Worm (Caenorhabditis elegans) whole organism, L1 larva: ENCODE data around the gene str-253.

Experiments used
- C16A3.4 ChIP-seq: fragments of 150-350 bp; optimal IDR thresholded peaks from 2 replicates; lab custom pipeline; 2014; ENCODE audit warnings: missing biosample characterization, missing genetic modification characterization
- C34B4.2 ChIP-seq: sonication (generic microtip); optimal IDR thresholded peaks from 2 replicates; lab custom pipeline; 2017; ENCODE audit warnings: mild to moderate bottlenecking, missing genetic modification characterization, missing compliant biosample characterization
- aly-2 ChIP-seq: fragments of 150-350 bp; optimal IDR thresholded peaks from 2 replicates; lab custom pipeline; 2014; ENCODE audit warnings: missing biosample characterization, missing genetic modification characterization
- ama-1 ChIP-seq: fragments of 150-350 bp; optimal IDR thresholded peaks from 2 replicates; lab custom pipeline; 2014
- ceh-63 ChIP-seq: fragments of 200-800 bp; sonication (Bioruptor generic); optimal IDR thresholded peaks from 2 replicates; lab custom pipeline; 2018; ENCODE audit warnings: mild to moderate bottlenecking, missing genetic modification characterization, missing compliant biosample characterization
- ceh-8 ChIP-seq: fragments of 200-800 bp; sonication (Bioruptor generic); optimal IDR thresholded peaks from 2 replicates; lab custom pipeline; 2018; ENCODE audit warnings: mild to moderate bottlenecking, missing genetic modification characterization, moderate library complexity, missing compliant biosample characterization
- ceh-82 ChIP-seq, 3 experiments: fragments of 150-350 bp in 1 of 3; sonication (generic microtip) in 2 of 3; optimal IDR thresholded peaks; 2 replicates each; lab custom pipeline; 2014 to 2017; ENCODE audit warnings: missing biosample characterization in 3 of 3, missing genetic modification characterization in 3 of 3
- ceh-88 ChIP-seq: fragments of 200-800 bp; sonication (Bioruptor generic); IDR thresholded peaks from 2 replicates; pipeline ENCODE4 v1.3.6; 2022; ENCODE audit warnings: missing genetic modification characterization, missing compliant biosample characterization
- dsc-1 ChIP-seq: sonication (generic microtip); optimal IDR thresholded peaks from 2 replicates; lab custom pipeline; 2016; ENCODE audit warnings: mild to moderate bottlenecking, missing genetic modification characterization, missing compliant biosample characterization
- efl-1 ChIP-seq, 4 experiments: fragments of 150-350 bp; optimal IDR thresholded peaks in 3 of 4; peaks in 1 of 4; 1 replicate in 1 of 4; 2 replicates in 3 of 4; lab custom pipeline; 2014; ENCODE audit warnings: missing biosample characterization in 2 of 4, missing genetic modification characterization in 2 of 4, missing genetic modification reagents in 2 of 4
- efl-3 ChIP-seq: fragments of 200-800 bp; sonication (Bioruptor generic); optimal IDR thresholded peaks from 2 replicates; lab custom pipeline; 2018; ENCODE audit warnings: mild to moderate bottlenecking, missing genetic modification characterization, missing compliant biosample characterization
- egl-13 ChIP-seq: sonication (generic microtip); optimal IDR thresholded peaks from 2 replicates; lab custom pipeline; 2016; ENCODE audit warnings: missing genotype, missing genetic modification reagents, missing genetic modification characterization, missing compliant biosample characterization
- egl-27 ChIP-seq, 2 experiments: fragments of 150-350 bp in 1 of 2; sonication (generic microtip); optimal IDR thresholded peaks; 3 replicates each; lab custom pipeline; 2017 to 2018; ENCODE audit warnings: missing biosample characterization in 2 of 2, missing genetic modification characterization in 2 of 2, missing genetic modification reagents in 2 of 2
- elt-3 ChIP-seq, 6 experiments: fragments of 150-350 bp in 1 of 6; sonication (generic microtip); optimal IDR thresholded peaks; 2 replicates each; lab custom pipeline; 2017 to 2018; ENCODE audit warnings: missing biosample characterization in 6 of 6, missing genetic modification characterization in 6 of 6, inconsistent platforms in 1 of 6
- ets-5 ChIP-seq: fragments of 200-800 bp; sonication (Bioruptor generic); IDR thresholded peaks from 2 replicates; pipeline ENCODE4 v1.3.6; 2022; ENCODE audit warnings: missing genetic modification characterization, missing compliant biosample characterization
- fkh-10 ChIP-seq: sonication (generic microtip); optimal IDR thresholded peaks from 2 replicates; lab custom pipeline; 2017; ENCODE audit warnings: missing biosample characterization, missing genetic modification reagents, missing genetic modification characterization
- fkh-8 ChIP-seq: sonication (generic microtip); optimal IDR thresholded peaks from 2 replicates; lab custom pipeline; 2016; ENCODE audit warnings: mild to moderate bottlenecking, missing genetic modification characterization, missing compliant biosample characterization
- hlh-17 ChIP-seq: fragments of 200-800 bp; sonication (Bioruptor generic); optimal IDR thresholded peaks from 2 replicates; lab custom pipeline; 2018; ENCODE audit warnings: missing genetic modification characterization, mild to moderate bottlenecking, missing compliant biosample characterization, moderate library complexity, borderline replicate concordance
- lin-13 ChIP-seq: fragments of 150-350 bp; optimal IDR thresholded peaks from 2 replicates; lab custom pipeline; 2014; ENCODE audit warnings: missing biosample characterization, missing genetic modification reagents, missing genetic modification characterization
- lin-14 ChIP-seq: fragments of 200-800 bp; sonication (Bioruptor generic); optimal IDR thresholded peaks from 2 replicates; lab custom pipeline; 2018; ENCODE audit warnings: mild to moderate bottlenecking, missing genetic modification characterization, moderate library complexity, missing compliant biosample characterization
- lin-35 ChIP-seq, 2 experiments: fragments of 150-350 bp; optimal IDR thresholded peaks; 2 replicates each; lab custom pipeline; 2014; ENCODE audit warnings: missing biosample characterization in 2 of 2, missing genetic modification characterization in 2 of 2, missing genetic modification reagents in 2 of 2
- lin-39 ChIP-seq: fragments of 150-350 bp; optimal IDR thresholded peaks from 2 replicates; lab custom pipeline; 2014; ENCODE audit warnings: missing biosample characterization, missing genetic modification reagents, missing genetic modification characterization
- lir-3 ChIP-seq: sonication (generic microtip); optimal IDR thresholded peaks from 2 replicates; lab custom pipeline; 2016; ENCODE audit warnings: mild to moderate bottlenecking, missing genetic modification characterization, moderate library complexity, missing compliant biosample characterization; ENCODE audit not compliant: poor library complexity
- mab-9 ChIP-seq: fragments of 200-800 bp; sonication (Bioruptor generic); IDR thresholded peaks from 2 replicates; pipeline ENCODE4 v1.3.6; 2022; ENCODE audit warnings: missing genetic modification reagents, missing genetic modification characterization, missing compliant biosample characterization
- mef-2 ChIP-seq: fragments of 150-350 bp; optimal IDR thresholded peaks from 2 replicates; lab custom pipeline; 2014; ENCODE audit warnings: missing biosample characterization, missing genetic modification characterization
- nhr-20 ChIP-seq: sonication (generic microtip); optimal IDR thresholded peaks from 2 replicates; lab custom pipeline; 2016; ENCODE audit warnings: mild to moderate bottlenecking, missing genetic modification characterization, missing compliant biosample characterization
- nhr-28 ChIP-seq: fragments of 150-350 bp; optimal IDR thresholded peaks from 2 replicates; lab custom pipeline; 2014; ENCODE audit warnings: missing biosample characterization, missing genetic modification characterization
- nhr-71 ChIP-seq: sonication (generic microtip); optimal IDR thresholded peaks from 2 replicates; lab custom pipeline; 2016; ENCODE audit warnings: mild to moderate bottlenecking, missing genetic modification characterization, moderate library complexity, missing compliant biosample characterization
- nhr-77 ChIP-seq: fragments of 150-350 bp; optimal IDR thresholded peaks from 2 replicates; lab custom pipeline; 2014; ENCODE audit warnings: missing biosample characterization, missing genetic modification characterization
- nhr-85 ChIP-seq: sonication (generic microtip); peaks from one replicate; lab custom pipeline; 2016; ENCODE audit warnings: missing genetic modification characterization, inconsistent platforms, missing compliant biosample characterization
- nhr-90 ChIP-seq: sonication (generic microtip); optimal IDR thresholded peaks from 2 replicates; lab custom pipeline; 2016; ENCODE audit warnings: mild to moderate bottlenecking, missing genetic modification characterization, missing compliant biosample characterization; ENCODE audit not compliant: poor library complexity
- pag-3 ChIP-seq: sonication (generic microtip); optimal IDR thresholded peaks from 2 replicates; lab custom pipeline; 2017; ENCODE audit warnings: missing genetic modification characterization, mild to moderate bottlenecking, missing compliant biosample characterization, antibody characterized with exemption, borderline replicate concordance; ENCODE audit not compliant: insufficient read depth
- pax-3 ChIP-seq: fragments of 200-800 bp; sonication (Bioruptor generic); optimal IDR thresholded peaks from 2 replicates; lab custom pipeline; 2018; ENCODE audit warnings: mild to moderate bottlenecking, missing genetic modification characterization, moderate library complexity, missing compliant biosample characterization
- pqm-1 ChIP-seq: sonication (generic microtip); optimal IDR thresholded peaks from 3 replicates; lab custom pipeline; 2017; ENCODE audit warnings: missing biosample characterization, missing genetic modification characterization
- swsn-7 ChIP-seq: sonication (generic microtip); optimal IDR thresholded peaks from 2 replicates; lab custom pipeline; 2016; ENCODE audit warnings: missing genetic modification characterization, missing compliant biosample characterization
- unc-86 ChIP-seq: sonication (generic microtip); optimal IDR thresholded peaks from 2 replicates; lab custom pipeline; 2016; ENCODE audit warnings: missing genetic modification characterization, missing compliant biosample characterization
- unc-98 ChIP-seq: fragments of 200-800 bp; sonication (Bioruptor generic); IDR thresholded peaks from 2 replicates; pipeline ENCODE4 v1.3.6; 2022; ENCODE audit warnings: missing genetic modification characterization, missing compliant biosample characterization
- xbp-1 ChIP-seq: sonication (generic microtip); optimal IDR thresholded peaks from 2 replicates; lab custom pipeline; 2016; ENCODE audit warnings: missing genetic modification characterization, missing compliant biosample characterization
- ztf-11 ChIP-seq, 2 experiments: sonication (generic microtip); optimal IDR thresholded peaks; 2 replicates each; lab custom pipeline; 2016 to 2017; ENCODE audit warnings: missing genetic modification characterization in 2 of 2, missing biosample characterization in 1 of 2, missing compliant biosample characterization in 1 of 2

The str-253 gene

DNA sequence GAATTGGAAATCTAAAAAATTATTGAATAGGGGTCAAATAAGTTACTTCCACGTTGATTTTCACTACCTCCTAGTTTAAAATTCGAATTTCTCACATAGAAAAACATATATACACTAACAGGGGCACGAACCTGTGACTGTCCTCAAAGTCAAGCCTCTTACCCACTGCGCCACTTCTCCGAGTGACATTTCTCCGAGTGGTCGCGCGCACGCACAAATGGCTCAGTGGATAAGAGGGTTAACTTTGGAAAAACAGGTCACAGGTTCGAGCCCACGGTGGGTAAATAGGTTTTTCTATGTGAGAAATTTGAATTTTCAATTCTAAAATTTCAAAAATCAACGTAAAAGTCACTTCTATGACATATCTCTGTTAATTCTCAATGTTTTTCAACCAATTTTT is 22.9 kb upstream of the str-253 start (continued):
- TF ChIP-seq pag-3 (tag; lab: Kevin White, UChicago) (no peak), swsn-7 (tag; lab: Kevin White, UChicago) (no peak), lin-35 (GFP tag; optimal IDR thresholded peaks at IDR 0.05; lab: Kevin White, UChicago) (peak in 1 of 2 experiments; percentile 48), unc-98 (GFP tag; lab: Robert Waterston, UW) (no peak), pqm-1 (tag; lab: Kevin White, UChicago) (no peak), lin-14 (GFP tag; lab: Kevin White, UChicago) (peak; percentile 67), ceh-8 (GFP tag; lab: Kevin White, UChicago) (no peak), nhr-71 (tag; lab: Kevin White, UChicago) (peak; percentile 21), lin-13 (GFP tag; lab: Kevin White, UChicago) (peak; percentile 25), efl-1 (optimal IDR thresholded peaks at IDR 0.05; lab: Kevin White, UChicago) (no peak), efl-1 (GFP tag; optimal IDR thresholded peaks at IDR 0.05 in 1 of 2; lab: Kevin White, UChicago) (peak in 1 of 2 experiments; percentile 81), mef-2 (tag; lab: Kevin White, UChicago) (no peak), aly-2 (tag; lab: Kevin White, UChicago) (no peak), nhr-90 (no peak), mab-9 (GFP tag; lab: Robert Waterston, UW) (no peak), dsc-1 (tag; lab: Kevin White, UChicago) (no peak), ceh-82 (tag; optimal IDR thresholded peaks at IDR 0.05; lab: Kevin White, UChicago) (peak in 1 of 3 experiments; percentile 21), egl-27 (tag; optimal IDR thresholded peaks at IDR 0.05; lab: Kevin White, UChicago) (no peak), nhr-77 (tag; lab: Kevin White, UChicago) (peak; percentile 50), fkh-8 (tag; lab: Kevin White, UChicago) (peak; percentile 19), nhr-85 (tag; lab: Kevin White, UChicago) (peak; percentile 42), ama-1 (no peak), efl-3 (no peak), hlh-17 (GFP tag; lab: Kevin White, UChicago) (no peak), C34B4.2 (no peak), C16A3.4 (no peak), lir-3 (tag; lab: Kevin White, UChicago) (no peak), fkh-10 (GFP tag; lab: Kevin White, UChicago) (no peak), ets-5 (no peak), xbp-1 (no peak), ceh-63 (no peak), nhr-28 (tag; lab: Kevin White, UChicago) (no peak), ztf-11 (tag; optimal IDR thresholded peaks at IDR 0.05; lab: Kevin White, UChicago) (no peak), elt-3 (tag; optimal IDR thresholded peaks at IDR 0.05; lab: Kevin White, UChicago) (no peak), ceh-88 (GFP tag; lab: Robert Waterston, UW) (no peak), unc-86 (tag; lab: Kevin White, UChicago) (no peak), pax-3 (tag; lab: Kevin White, UChicago) (no peak), nhr-20 (tag; lab: Kevin White, UChicago) (peak; percentile 13), egl-13 (tag; lab: Kevin White, UChicago) (no peak)

DNA sequence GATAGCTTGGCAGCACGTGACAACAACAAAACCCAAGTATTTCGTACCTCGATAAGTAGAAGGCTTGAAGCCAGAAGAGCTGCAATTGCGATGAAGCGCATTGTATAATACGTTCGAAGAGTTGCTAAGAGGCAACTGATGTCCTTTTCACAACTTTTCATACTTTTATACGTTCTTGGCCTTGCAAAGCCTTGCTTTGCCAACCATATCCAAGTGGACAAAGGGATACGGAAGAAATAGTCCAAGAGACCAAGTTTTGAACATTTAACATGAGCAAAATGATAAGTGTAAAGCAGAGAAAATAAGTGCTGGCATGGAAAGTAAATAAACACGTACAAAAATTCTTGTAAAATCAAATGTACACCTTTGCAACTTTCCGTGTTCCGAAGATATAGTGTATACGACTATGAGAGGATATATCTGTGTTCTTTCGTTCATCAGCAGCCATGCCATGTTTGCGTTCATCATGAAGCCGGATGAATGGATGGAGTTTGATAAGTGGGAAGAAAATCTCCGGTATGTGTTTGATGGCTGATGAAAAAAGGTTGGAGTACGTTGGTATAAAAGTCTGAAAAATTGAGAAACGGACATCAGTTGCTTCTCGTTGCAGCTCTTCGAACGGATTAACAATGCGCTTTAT is 20.0 kb upstream of the str-253 start, which contains the start of the genes Y5H2A.4 and abu-4:
Y5H2A.4 (minus strand) TSS at position 101 of the 640 bp plus-strand sequence.
abu-4 (plus strand) TSS at position 590 of the 640 bp plus-strand sequence.
- no peak for TF ChIP-seq nhr-20 (tag; lab: Kevin White, UChicago)
- TF ChIP-seq dsc-1 (tag; lab: Kevin White, UChicago): no peak
- no peak for TF ChIP-seq ceh-82 (tag; optimal IDR thresholded peaks at IDR 0.05; lab: Kevin White, UChicago)
- TF ChIP-seq pax-3 (tag; lab: Kevin White, UChicago): no peak
- TF ChIP-seq swsn-7 (tag; lab: Kevin White, UChicago): no peak
- no peak for TF ChIP-seq lin-39 (tag; lab: Kevin White, UChicago)
- TF ChIP-seq pqm-1 (tag; lab: Kevin White, UChicago): no peak
- TF ChIP-seq lin-14 (GFP tag; lab: Kevin White, UChicago): no peak
- TF ChIP-seq egl-13 (tag; lab: Kevin White, UChicago): no peak
- TF ChIP-seq unc-86 (tag; lab: Kevin White, UChicago): no peak
- TF ChIP-seq ceh-88 (GFP tag; lab: Robert Waterston, UW): no peak
